Worm (Caenorhabditis elegans) whole organism, L4/young adult: ENCODE results near the gene col-8.

ENCODE experiments used
- dao-5 ChIP-seq: sonication (generic microtip); optimal IDR thresholded peaks from 2 replicates; lab custom pipeline; 2016; ENCODE audit warnings: missing genotype, missing genetic modification characterization, moderate library complexity, missing compliant biosample characterization
- him-1 ChIP-seq: sonication (generic microtip); optimal IDR thresholded peaks from 2 replicates; lab custom pipeline; 2016; ENCODE audit warnings: missing genotype, missing genetic modification reagents, missing genetic modification characterization, missing compliant biosample characterization

- no peak for TF ChIP-seq him-1 (tag; lab: Kevin White, UChicago)
- no peak for TF ChIP-seq dao-5 (tag; lab: Kevin White, UChicago)
Measured at ce11 chrIII:6989900-6990299, 30.5 kb downstream of the col-8 start, which contains the start of gene prk-1.
